Fruit fly (Drosophila melanogaster): ENCODE measurements around the gene P5cr.
A peak's percentile ranks its signal among the peaks of the same experiment; 100 is the strongest.

P5cr gene

dm6 chr3R:19014742-19015422 lies 13.8 kb upstream of the P5cr start:
- no peak for TF ChIP-seq CG2116 (GFP tag; optimal IDR thresholded peaks at IDR 0.05)
- 0 out of 3 replicates have a peak, but pooled peaks have one; percentile 11 for TF ChIP-seq CG34422 (GFP tag; IDR thresholded peaks at IDR 0.05)
- TF ChIP-seq Hr51 (GFP tag; optimal IDR thresholded peaks at IDR 0.05), result peak in 1 of 2 experiments; percentile 31
- no peak for TF ChIP-seq ash1 (GFP tag; optimal IDR thresholded peaks at IDR 0.05)
- TF ChIP-seq CG6689 (GFP tag; IDR thresholded peaks at IDR 0.05), result peak; percentile 65; the same call in 1 of the 2 replicates
- peak; percentile 68 for TF ChIP-seq Ssrp (tag; optimal IDR thresholded peaks at IDR 0.05)
- no peak for TF ChIP-seq corto (GFP tag; optimal IDR thresholded peaks at IDR 0.05)
- TF ChIP-seq CrebB (tag; optimal IDR thresholded peaks at IDR 0.05), result no peak
- TF ChIP-seq sqz (GFP tag; optimal IDR thresholded peaks at IDR 0.05), result peak; percentile 2
- no peak for TF ChIP-seq CG10462 (GFP tag; optimal IDR thresholded peaks at IDR 0.05)
- no peak for TF ChIP-seq sc (optimal IDR thresholded peaks at IDR 0.05)
- peak; percentile 43 for TF ChIP-seq sc (GFP tag; optimal IDR thresholded peaks at IDR 0.05)
- TF ChIP-seq Oli (tag; optimal IDR thresholded peaks at IDR 0.05), result peak; percentile 50
- TF ChIP-seq CG17912 (GFP tag; optimal IDR thresholded peaks at IDR 0.05), result no peak
- no peak for TF ChIP-seq gsb (GFP tag; IDR thresholded peaks at IDR 0.05)
- TF ChIP-seq dysf (GFP tag; IDR thresholded peaks at IDR 0.05), result peak; percentile 45; the same call in 1 of the 3 replicates
- peak; percentile 60 for TF ChIP-seq CG7839 (tag; optimal IDR thresholded peaks at IDR 0.05)
- TF ChIP-seq Adf1 (GFP tag; IDR thresholded peaks at IDR 0.05), result no peak
- TF ChIP-seq ap (GFP tag; IDR thresholded peaks at IDR 0.05), result 0 out of 2 replicates have a peak, but pooled peaks have one; percentile 5
- peak; percentile 73 for TF ChIP-seq CG7745 (tag; optimal IDR thresholded peaks at IDR 0.05)
- peak; percentile 70 for TF ChIP-seq ATbp (GFP tag; optimal IDR thresholded peaks at IDR 0.05)
- no peak for TF ChIP-seq CG17568 (GFP tag; optimal IDR thresholded peaks at IDR 0.05)
- no peak for TF ChIP-seq Myb (GFP tag; optimal IDR thresholded peaks at IDR 0.05)
- no peak for TF ChIP-seq hkb (optimal IDR thresholded peaks at IDR 0.05)
- peak; percentile 55 for TF ChIP-seq hkb (GFP tag; IDR thresholded peaks at IDR 0.05)
- TF ChIP-seq CG33213 (GFP tag; optimal IDR thresholded peaks at IDR 0.05), result no peak
- no peak for TF ChIP-seq Trl (optimal IDR thresholded peaks at IDR 0.05)
- no peak for TF ChIP-seq Trl (GFP tag; optimal IDR thresholded peaks at IDR 0.05)
- TF ChIP-seq zen (tag; optimal IDR thresholded peaks at IDR 0.05), result no peak
- TF ChIP-seq pb (GFP tag; optimal IDR thresholded peaks at IDR 0.05), result no peak
- peak; percentile 14; the same call in 1 of the 3 replicates for TF ChIP-seq tgo (GFP tag; IDR thresholded peaks at IDR 0.05)
- no peak for TF ChIP-seq nau (GFP tag; optimal IDR thresholded peaks at IDR 0.05)
- TF ChIP-seq vnd (GFP tag; IDR thresholded peaks at IDR 0.05; ENCODE audit: partially characterized antibody), result no peak
- TF ChIP-seq unpg (GFP tag; optimal IDR thresholded peaks at IDR 0.05), result peak; percentile 63
- TF ChIP-seq Hr3 (GFP tag; optimal IDR thresholded peaks at IDR 0.05), result peak; percentile 39
- no peak for TF ChIP-seq CG7271 (tag; optimal IDR thresholded peaks at IDR 0.05)
- no peak for TF ChIP-seq stwl (tag; optimal IDR thresholded peaks at IDR 0.05)
- no peak for TF ChIP-seq dimm (GFP tag; IDR thresholded peaks at IDR 0.05)
- 0 out of 2 replicates have a peak, but pooled peaks have one; percentile 20 for TF ChIP-seq danr (GFP tag; IDR thresholded peaks at IDR 0.05)
- no peak for TF ChIP-seq Mes4 (GFP tag; optimal IDR thresholded peaks at IDR 0.05)
- no peak for TF ChIP-seq Usf (GFP tag; optimal IDR thresholded peaks at IDR 0.05)
- peak; percentile 9 for TF ChIP-seq CG3407 (GFP tag; optimal IDR thresholded peaks at IDR 0.05)
- 0 out of 2 replicates have a peak, but pooled peaks have one; percentile 14 for TF ChIP-seq Rfx (GFP tag; IDR thresholded peaks at IDR 0.05)
- TF ChIP-seq CoRest (tag; optimal IDR thresholded peaks at IDR 0.05), result peak; percentile 42
- TF ChIP-seq CG11247 (GFP tag; IDR thresholded peaks at IDR 0.05), result no peak
- no peak for TF ChIP-seq CG1603 (tag; optimal IDR thresholded peaks at IDR 0.05)
- peak; percentile 72 for TF ChIP-seq CG18262 (tag; optimal IDR thresholded peaks at IDR 0.05)
- no peak for TF ChIP-seq MBD-R2 (GFP tag; IDR thresholded peaks at IDR 0.05)
- peak; percentile 10 for TF ChIP-seq CG4424 (GFP tag; optimal IDR thresholded peaks at IDR 0.05)
- no peak for TF ChIP-seq B-H2 (GFP tag; optimal IDR thresholded peaks at IDR 0.05)
